Fruit fly (Drosophila melanogaster) whole organism, adult: ENCODE results near the gene Sdhaf3.

Experiments used
- CG11617 ChIP-seq: fragments of 200-800 bp; sonication (Bioruptor generic); optimal IDR thresholded peaks from 2 replicates; lab custom pipeline; 2017; ENCODE audit warnings: mild to moderate bottlenecking, missing biosample characterization, missing genetic modification reagents, missing genetic modification characterization
- CG12768 ChIP-seq: fragments of 200-800 bp; sonication (Bioruptor generic); optimal IDR thresholded peaks from 2 replicates; lab custom pipeline; 2017; ENCODE audit warnings: missing biosample characterization, missing genetic modification characterization, mild to moderate bottlenecking, moderate library complexity, missing genetic modification reagents
- CG14711 ChIP-seq: fragments of 200-800 bp; sonication (Bioruptor generic); optimal IDR thresholded peaks from 2 replicates; lab custom pipeline; 2018; ENCODE audit warnings: missing biosample characterization, mild to moderate bottlenecking, missing genetic modification characterization, moderate library complexity
- CG5204 ChIP-seq: fragments of 200-800 bp; sonication (Bioruptor generic); optimal IDR thresholded peaks from 2 replicates; lab custom pipeline; 2016; ENCODE audit warnings: missing biosample characterization, missing genetic modification characterization
- Clk ChIP-seq: fragments of 200-800 bp; sonication (Bioruptor generic); optimal IDR thresholded peaks from 2 replicates; lab custom pipeline; 2017; ENCODE audit warnings: missing biosample characterization, missing genetic modification characterization
- bab1 ChIP-seq: fragments of 200-800 bp; sonication (Bioruptor generic); optimal IDR thresholded peaks from 3 replicates; lab custom pipeline; 2019; ENCODE audit warnings: missing biosample characterization, mild to moderate bottlenecking, missing genetic modification characterization, moderate library complexity
- cic ChIP-seq: fragments of 200-800 bp; sonication (Bioruptor generic); optimal IDR thresholded peaks from 2 replicates; lab custom pipeline; 2017; ENCODE audit warnings: missing biosample characterization, mild to moderate bottlenecking, missing genetic modification characterization, moderate library complexity
- cnc ChIP-seq, 2 experiments: fragments of >200 bp; optimal IDR thresholded peaks; 2 replicates each; lab custom pipeline; 2017
- kay ChIP-seq: fragments of 200-800 bp; sonication (Bioruptor generic); peaks from one replicate; lab custom pipeline; 2016; ENCODE audit warnings: missing biosample characterization, missing genetic modification characterization, borderline replicate concordance
- ovo ChIP-seq: fragments of 200-800 bp; sonication (Bioruptor generic); optimal IDR thresholded peaks from 2 replicates; lab custom pipeline; 2016; ENCODE audit warnings: missing biosample characterization, missing genetic modification characterization

DNA sequence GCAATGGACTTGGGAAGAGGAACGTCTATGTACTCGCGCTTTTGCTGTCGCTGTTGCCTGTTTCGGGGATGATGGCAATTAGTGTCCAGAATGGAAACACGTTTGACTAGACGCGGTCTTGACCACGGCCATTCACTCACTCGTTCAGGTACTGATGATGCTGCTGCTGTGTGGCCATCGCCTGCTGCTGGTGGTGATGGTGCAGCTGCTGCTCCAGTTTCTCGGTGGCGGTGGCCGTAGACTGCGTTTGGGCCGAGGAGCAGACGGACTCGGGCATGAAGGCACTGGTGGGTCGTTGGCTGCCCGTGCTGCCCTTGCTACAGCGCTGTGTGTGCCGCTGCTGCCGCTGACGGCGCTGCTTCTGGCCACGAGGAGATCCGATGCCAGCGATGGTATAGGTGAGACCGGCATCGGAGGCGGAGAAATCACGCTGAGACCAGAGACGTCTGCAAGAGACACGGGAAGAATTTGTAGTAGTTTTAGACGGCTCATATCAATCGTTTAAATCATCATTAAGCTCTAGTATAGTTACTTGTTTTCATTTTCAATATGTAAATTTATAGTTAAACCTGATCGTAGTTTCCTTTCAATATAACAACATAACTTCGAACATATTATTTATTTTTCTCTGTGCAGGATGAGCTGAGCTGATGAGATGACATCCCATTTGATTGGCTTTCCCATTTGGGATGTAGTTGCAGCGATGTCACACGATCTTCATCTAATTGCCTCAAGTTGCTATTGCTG is 3.4 kb upstream of the Sdhaf3 start:
- TF ChIP-seq kay = no peak
- TF ChIP-seq CG12768 = no peak
- no peak for TF ChIP-seq CG11617 (GFP tag; lab: Kevin White, UChicago)
- no peak for TF ChIP-seq CG5204 (GFP tag; lab: Kevin White, UChicago)
- TF ChIP-seq ovo (GFP tag; lab: Kevin White, UChicago) = no peak
- TF ChIP-seq cic (GFP tag; lab: Kevin White, UChicago) = no peak
- TF ChIP-seq CG14711 (tag; lab: Kevin White, UChicago) = no peak
- no peak for TF ChIP-seq bab1 (GFP tag; lab: Kevin White, UChicago)
- no peak for TF ChIP-seq Clk (GFP tag; lab: Kevin White, UChicago)
- no peak for TF ChIP-seq cnc (optimal IDR thresholded peaks at IDR 0.05; lab: Kevin White, UChicago)
